Worm (Caenorhabditis elegans) whole organism, L4 larva: ENCODE measurements around the gene jmjd-3.3.

Experiments used
- D1046.2 ChIP-seq: fragments of 200-800 bp; sonication (Bioruptor generic); IDR thresholded peaks from 2 replicates; pipeline ENCODE4 v1.3.6; 2022; ENCODE audit warnings: missing genetic modification characterization, missing compliant biosample characterization
- F26F4.8 ChIP-seq: fragments of 200-800 bp; sonication (Bioruptor generic); conservative IDR thresholded peaks from 2 replicates; pipeline ENCODE4 v1.3.6; 2022; ENCODE audit warnings: missing genetic modification characterization, missing compliant biosample characterization
- F37D6.2 ChIP-seq: sonication (generic microtip); optimal IDR thresholded peaks from 2 replicates; lab custom pipeline; 2016; ENCODE audit warnings: mild to moderate bottlenecking, missing genetic modification characterization, missing compliant biosample characterization
- F49E8.2 ChIP-seq: sonication (generic microtip); optimal IDR thresholded peaks from 2 replicates; lab custom pipeline; 2016; ENCODE audit warnings: missing compliant biosample characterization, mild to moderate bottlenecking, missing genetic modification characterization, borderline replicate concordance
- T20F7.1 ChIP-seq: fragments of 200-800 bp; sonication (Bioruptor generic); optimal IDR thresholded peaks from 2 replicates; lab custom pipeline; 2018; ENCODE audit warnings: mild to moderate bottlenecking, missing genetic modification characterization, missing compliant biosample characterization
- Y105C5A.15 ChIP-seq: fragments of 200-800 bp; sonication (Bioruptor generic); IDR thresholded peaks from 2 replicates; pipeline ENCODE4 v1.3.6; 2022; ENCODE audit warnings: missing genetic modification characterization, missing compliant biosample characterization
- Y48G9A.11 ChIP-seq: fragments of 200-800 bp; sonication (Bioruptor generic); IDR thresholded peaks from 2 replicates; pipeline ENCODE4 v1.3.6; 2022; ENCODE audit warnings: missing genetic modification reagents, missing genetic modification characterization, missing compliant biosample characterization
- ZK337.2 ChIP-seq: fragments of 200-800 bp; sonication (Bioruptor generic); IDR thresholded peaks from 2 replicates; pipeline ENCODE4 v1.3.6; 2022; ENCODE audit warnings: missing genetic modification reagents, missing genetic modification characterization, missing compliant biosample characterization
- aha-1 ChIP-seq: fragments of 150-350 bp; peaks from one replicate; lab custom pipeline; 2014; ENCODE audit warnings: missing biosample characterization, missing genetic modification characterization
- ceh-20 ChIP-seq: fragments of 200-800 bp; sonication (Bioruptor generic); IDR thresholded peaks from 2 replicates; pipeline ENCODE4 v1.3.6; 2022; ENCODE audit warnings: missing genetic modification reagents, missing genetic modification characterization, missing compliant biosample characterization
- ceh-32 ChIP-seq: sonication (generic microtip); optimal IDR thresholded peaks from 2 replicates; lab custom pipeline; 2016; ENCODE audit warnings: mild to moderate bottlenecking, missing genetic modification characterization, missing compliant biosample characterization; ENCODE audit not compliant: poor library complexity
- ceh-44 ChIP-seq: fragments of 200-800 bp; sonication (Bioruptor generic); IDR thresholded peaks from 2 replicates; pipeline ENCODE4 v1.3.6; 2022; ENCODE audit warnings: missing genetic modification reagents, missing genetic modification characterization, missing compliant biosample characterization
- ctbp-1 ChIP-seq: fragments of 200-800 bp; sonication (Bioruptor generic); IDR thresholded peaks from 2 replicates; pipeline ENCODE4 v1.3.6; 2022; ENCODE audit warnings: missing genetic modification reagents, missing genetic modification characterization, missing compliant biosample characterization
- daf-16 ChIP-seq, 3 experiments: sonication (generic microtip); optimal IDR thresholded peaks; 2 replicates each; lab custom pipeline; 2016 to 2017; ENCODE audit warnings: missing genetic modification characterization in 3 of 3, missing genetic modification reagents in 3 of 3, mild to moderate bottlenecking in 2 of 3, missing compliant biosample characterization in 2 of 3, missing biosample characterization in 1 of 3, moderate library complexity in 1 of 3
- daf-19 ChIP-seq: fragments of 200-800 bp; sonication (Bioruptor generic); conservative IDR thresholded peaks from 2 replicates; pipeline ENCODE4 v1.3.6; 2022; ENCODE audit warnings: missing genetic modification characterization, missing compliant biosample characterization
- dmd-8 ChIP-seq: fragments of 200-800 bp; sonication (Bioruptor generic); IDR thresholded peaks from 2 replicates; pipeline ENCODE4 v1.3.6; 2022; ENCODE audit warnings: missing genetic modification characterization, missing compliant biosample characterization
- dmd-9 ChIP-seq: fragments of 200-800 bp; sonication (Bioruptor generic); IDR thresholded peaks from 2 replicates; pipeline ENCODE4 v1.3.6; 2022; ENCODE audit warnings: missing genetic modification reagents, missing genetic modification characterization, missing compliant biosample characterization
- duxl-1 ChIP-seq: sonication (generic microtip); optimal IDR thresholded peaks from 2 replicates; lab custom pipeline; 2016; ENCODE audit warnings: mild to moderate bottlenecking, missing genetic modification characterization, moderate library complexity, missing compliant biosample characterization; ENCODE audit not compliant: poor library complexity
- dve-1 ChIP-seq: sonication (generic microtip); optimal IDR thresholded peaks from 2 replicates; lab custom pipeline; 2017; ENCODE audit warnings: antibody characterized with exemption, mild to moderate bottlenecking, missing genetic modification characterization, missing compliant biosample characterization; ENCODE audit not compliant: insufficient read depth
- hlh-11 ChIP-seq: fragments of 200-800 bp; sonication (Bioruptor generic); optimal IDR thresholded peaks from 2 replicates; lab custom pipeline; 2018; ENCODE audit warnings: mild to moderate bottlenecking, missing genetic modification characterization, missing compliant biosample characterization
- hlh-30 ChIP-seq: sonication (generic microtip); optimal IDR thresholded peaks from 2 replicates; lab custom pipeline; 2017; ENCODE audit warnings: antibody characterized with exemption, mild to moderate bottlenecking, missing genetic modification characterization, missing compliant biosample characterization; ENCODE audit not compliant: insufficient read depth
- jun-1 ChIP-seq: fragments of 150-350 bp; optimal IDR thresholded peaks from 2 replicates; lab custom pipeline; 2014; ENCODE audit warnings: missing biosample characterization, missing genetic modification reagents, missing genetic modification characterization
- lin-1 ChIP-seq: fragments of 200-800 bp; sonication (Bioruptor generic); IDR thresholded peaks from 2 replicates; pipeline ENCODE4 v1.3.6; 2022; ENCODE audit warnings: missing genetic modification reagents, missing genetic modification characterization, missing compliant biosample characterization
- lin-13 ChIP-seq: fragments of 150-350 bp; optimal IDR thresholded peaks from 2 replicates; lab custom pipeline; 2014; ENCODE audit warnings: missing biosample characterization, missing genetic modification reagents, missing genetic modification characterization
- lin-29 ChIP-seq: fragments of 200-800 bp; sonication (Bioruptor generic); IDR thresholded peaks from 2 replicates; pipeline ENCODE4 v1.3.6; 2022; ENCODE audit warnings: missing genetic modification reagents, missing genetic modification characterization, missing compliant biosample characterization
- lin-38 ChIP-seq: fragments of 200-800 bp; sonication (Bioruptor generic); IDR thresholded peaks from 2 replicates; pipeline ENCODE4 v1.3.6; 2022; ENCODE audit warnings: missing genetic modification reagents, missing genetic modification characterization, missing compliant biosample characterization
- lir-3 ChIP-seq: sonication (generic microtip); optimal IDR thresholded peaks from 2 replicates; lab custom pipeline; 2016; ENCODE audit warnings: mild to moderate bottlenecking, missing genetic modification characterization, missing compliant biosample characterization
- madf-5 ChIP-seq, 2 experiments: fragments of 200-800 bp; sonication (Bioruptor generic); IDR thresholded peaks; 2 replicates each; pipeline ENCODE4 v1.3.6; 2022; ENCODE audit warnings: missing compliant biosample characterization in 2 of 2, missing genetic modification characterization in 2 of 2
- madf-9 ChIP-seq: fragments of 200-800 bp; sonication (Bioruptor generic); conservative IDR thresholded peaks from 2 replicates; pipeline ENCODE4 v1.3.6; 2022; ENCODE audit warnings: missing genetic modification reagents, missing genetic modification characterization, missing compliant biosample characterization
- mdl-1 ChIP-seq, 2 experiments: fragments of 150-350 bp in 1 of 2; sonication (generic microtip) in 1 of 2; optimal IDR thresholded peaks; 2 replicates each; lab custom pipeline; 2014 to 2017; ENCODE audit warnings: missing biosample characterization in 2 of 2, missing genetic modification characterization in 2 of 2
- mxl-2 ChIP-seq: fragments of 200-800 bp; sonication (Bioruptor generic); conservative IDR thresholded peaks from 2 replicates; pipeline ENCODE4 v1.3.6; 2022; ENCODE audit warnings: missing genetic modification reagents, missing genetic modification characterization, missing compliant biosample characterization
- mxl-3 ChIP-seq: fragments of 200-800 bp; sonication (Bioruptor generic); optimal IDR thresholded peaks from 2 replicates; lab custom pipeline; 2018; ENCODE audit warnings: mild to moderate bottlenecking, missing genetic modification characterization, missing compliant biosample characterization
- nhr-11 ChIP-seq: fragments of 150-350 bp; optimal IDR thresholded peaks from 2 replicates; lab custom pipeline; 2014; ENCODE audit warnings: missing biosample characterization, missing genetic modification characterization
- nhr-111 ChIP-seq: fragments of 200-800 bp; sonication (Bioruptor generic); optimal IDR thresholded peaks from 2 replicates; lab custom pipeline; 2018; ENCODE audit warnings: mild to moderate bottlenecking, missing genetic modification characterization, missing compliant biosample characterization
- nhr-28 ChIP-seq: fragments of 150-350 bp; optimal IDR thresholded peaks from 2 replicates; lab custom pipeline; 2014; ENCODE audit warnings: missing biosample characterization, missing genetic modification characterization
- nhr-42 ChIP-seq: fragments of 200-800 bp; sonication (Bioruptor generic); IDR thresholded peaks from 2 replicates; pipeline ENCODE4 v1.3.6; 2022; ENCODE audit warnings: missing genetic modification characterization, missing compliant biosample characterization
- nhr-48 ChIP-seq: sonication (generic microtip); optimal IDR thresholded peaks from 2 replicates; lab custom pipeline; 2016; ENCODE audit warnings: mild to moderate bottlenecking, missing genetic modification characterization, missing compliant biosample characterization
- php-3 ChIP-seq: fragments of 200-800 bp; sonication (Bioruptor generic); IDR thresholded peaks from 2 replicates; pipeline ENCODE4 v1.3.6; 2022; ENCODE audit warnings: missing genetic modification reagents, missing genetic modification characterization, missing compliant biosample characterization
- saeg-2 ChIP-seq: fragments of 200-800 bp; sonication (Bioruptor generic); IDR thresholded peaks from 2 replicates; pipeline ENCODE4 v1.3.6; 2022; ENCODE audit warnings: missing genetic modification reagents, missing genetic modification characterization, missing compliant biosample characterization
- sdz-12 ChIP-seq: fragments of 200-800 bp; sonication (Bioruptor generic); optimal IDR thresholded peaks from 2 replicates; lab custom pipeline; 2018; ENCODE audit warnings: mild to moderate bottlenecking, missing genetic modification characterization, missing compliant biosample characterization
- snpc-1.2 ChIP-seq: fragments of 200-800 bp; sonication (Bioruptor generic); IDR thresholded peaks from 2 replicates; pipeline ENCODE4 v1.3.6; 2022; ENCODE audit warnings: missing genetic modification reagents, missing genetic modification characterization, missing compliant biosample characterization
- spr-3 ChIP-seq: fragments of 200-800 bp; sonication (Bioruptor generic); optimal IDR thresholded peaks from 2 replicates; lab custom pipeline; 2018; ENCODE audit warnings: mild to moderate bottlenecking, missing genetic modification characterization, missing compliant biosample characterization
- unc-130 ChIP-seq: sonication (generic microtip); optimal IDR thresholded peaks from 2 replicates; lab custom pipeline; 2016; ENCODE audit warnings: missing genetic modification reagents, missing genetic modification characterization, missing compliant biosample characterization
- zfp-2 ChIP-seq: sonication (generic microtip); optimal IDR thresholded peaks from 2 replicates; lab custom pipeline; 2016; ENCODE audit warnings: mild to moderate bottlenecking, missing genetic modification characterization, missing compliant biosample characterization
- zfp-3 ChIP-seq: fragments of 200-800 bp; sonication (Bioruptor generic); conservative IDR thresholded peaks from 2 replicates; pipeline ENCODE4 v1.3.6; 2022; ENCODE audit warnings: missing genetic modification reagents, missing genetic modification characterization, missing compliant biosample characterization
- zip-11 ChIP-seq: fragments of 200-800 bp; sonication (Bioruptor generic); IDR thresholded peaks from 2 replicates; pipeline ENCODE4 v1.3.6; 2022; ENCODE audit warnings: missing genetic modification characterization, missing compliant biosample characterization
- zip-2 ChIP-seq: fragments of 150-350 bp; optimal IDR thresholded peaks from 2 replicates; lab custom pipeline; 2014; ENCODE audit warnings: missing biosample characterization, missing genetic modification characterization

Gene jmjd-3.3

ce11 chrX:13448665-13449099 lies 12.5 kb downstream of the jmjd-3.3 start:
- TF ChIP-seq sdz-12 (peak; percentile 12), mxl-2 (peak; percentile 43; the same call in 1 of the 2 replicates), dmd-8 (GFP tag; lab: Robert Waterston, UW) (peak; percentile 90; the same call in 1 of the 2 replicates), unc-130 (GFP tag; lab: Kevin White, UChicago) (peak; percentile 54), F49E8.2 (tag; lab: Kevin White, UChicago) (peak; percentile 45), hlh-11 (tag; lab: Kevin White, UChicago) (peak; percentile 83), nhr-42 (GFP tag; lab: Robert Waterston, UW) (0 out of 2 replicates have a peak, but pooled peaks have one; percentile 62), jun-1 (tag; lab: Kevin White, UChicago) (peak; percentile 14), Y48G9A.11 (GFP tag; lab: Robert Waterston, UW) (peak; percentile 82; the same call in 1 of the 2 replicates), ZK337.2 (GFP tag; lab: Robert Waterston, UW) (peak; percentile 77; the same call in 1 of the 2 replicates), zfp-2 (tag; lab: Kevin White, UChicago) (peak; percentile 51), madf-5 (GFP tag; IDR thresholded peaks at IDR 0.05; lab: Robert Waterston, UW) (peak in 1 of 2 experiments; percentile 88; a peak in 2 of 4 replicates), lin-13 (peak; percentile 78), mdl-1 (tag; optimal IDR thresholded peaks at IDR 0.05; lab: Kevin White, UChicago) (peak in 1 of 2 experiments; percentile 70), zfp-3 (GFP tag; lab: Robert Waterston, UW) (peak; percentile 73), ceh-44 (peak; percentile 33; the same call in 1 of the 2 replicates), lin-29 (GFP tag; lab: Robert Waterston, UW) (0 out of 2 replicates have a peak, but pooled peaks have one; percentile 55), aha-1 (tag; lab: Kevin White, UChicago) (peak; percentile 75), lin-1 (peak; percentile 48; the same call in 1 of the 2 replicates), daf-16 (GFP tag; optimal IDR thresholded peaks at IDR 0.05; lab: Kevin White, UChicago) (peak; percentile 73 to 81), daf-16 (tag; optimal IDR thresholded peaks at IDR 0.05; lab: Kevin White, UChicago) (peak; percentile 69), F26F4.8 (GFP tag; lab: Robert Waterston, UW) (peak; percentile 75), saeg-2 (GFP tag; lab: Robert Waterston, UW) (peak; percentile 83), ceh-20 (GFP tag; lab: Robert Waterston, UW) (peak; percentile 83; the same call in 1 of the 2 replicates), nhr-111 (peak; percentile 57), lin-38 (GFP tag; lab: Robert Waterston, UW) (peak; percentile 76), dmd-9 (GFP tag; lab: Robert Waterston, UW) (peak; percentile 70), F37D6.2 (tag; lab: Kevin White, UChicago) (peak; percentile 34), snpc-1.2 (GFP tag; lab: Robert Waterston, UW) (peak; percentile 82), zip-11 (GFP tag; lab: Robert Waterston, UW) (0 out of 2 replicates have a peak, but pooled peaks have one; percentile 38), daf-19 (GFP tag; lab: Robert Waterston, UW) (peak; percentile 93), madf-9 (GFP tag; lab: Robert Waterston, UW) (peak; percentile 61), php-3 (GFP tag; lab: Robert Waterston, UW) (peak; percentile 71), ceh-32 (peak; percentile 29), spr-3 (peak; percentile 82), D1046.2 (peak; percentile 79; the same call in 1 of the 2 replicates), dve-1 (tag; lab: Kevin White, UChicago) (peak; percentile 68), mxl-3 (peak; percentile 75), nhr-48 (tag; lab: Kevin White, UChicago) (peak; percentile 82), zip-2 (tag; lab: Kevin White, UChicago) (peak; percentile 69), Y105C5A.15 (GFP tag; lab: Robert Waterston, UW) (0 out of 2 replicates have a peak, but pooled peaks have one; percentile 71), nhr-11 (peak; percentile 38), T20F7.1 (GFP tag; lab: Kevin White, UChicago) (peak; percentile 62), nhr-28 (tag; lab: Kevin White, UChicago) (peak; percentile 17), hlh-30 (tag; lab: Kevin White, UChicago) (peak; percentile 88), duxl-1 (peak; percentile 78), ctbp-1 (peak; percentile 88; the same call in 1 of the 2 replicates), lir-3 (tag; lab: Kevin White, UChicago) (peak; percentile 78)
